Fruit fly (Drosophila melanogaster) whole organism: ENCODE measurements around the gene Drak.

Source experiments
- CG8478 ChIP-seq: fragments of >200 bp; optimal IDR thresholded peaks from 2 replicates; lab custom pipeline; 2018; ENCODE audit warnings: inconsistent platforms
- Dll ChIP-seq: fragments of >200 bp; optimal IDR thresholded peaks from 2 replicates; lab custom pipeline; 2017
- EcR ChIP-seq, 2 experiments: fragments of >200 bp; optimal IDR thresholded peaks; 2 replicates each; lab custom pipeline; 2017; ENCODE audit warnings: missing biosample characterization in 2 of 2, missing genetic modification characterization in 2 of 2, missing genetic modification reagents in 2 of 2
- pan ChIP-seq: fragments of >200 bp; optimal IDR thresholded peaks from 2 replicates; lab custom pipeline; 2017
- psq ChIP-seq: fragments of >200 bp; optimal IDR thresholded peaks from 2 replicates; lab custom pipeline; 2017
- usp ChIP-seq: fragments of >200 bp; optimal IDR thresholded peaks from 2 replicates; lab custom pipeline; 2017; ENCODE audit warnings: missing biosample characterization, missing genetic modification characterization, mixed read lengths

The Drak gene

dm6 chrX:11457149-11457548, 35.8 kb upstream of the Drak start:
- TF ChIP-seq CG8478 (lab: Kevin White, UChicago): no peak
- TF ChIP-seq psq (lab: Kevin White, UChicago): no peak
- TF ChIP-seq pan (lab: Kevin White, UChicago): no peak
- no peak for TF ChIP-seq usp (GFP tag; lab: Kevin White, UChicago)
- TF ChIP-seq EcR (GFP tag; optimal IDR thresholded peaks at IDR 0.05; lab: Kevin White, UChicago): no peak
- no peak for TF ChIP-seq Dll (lab: Kevin White, UChicago)

- TF ChIP-seq Dll (lab: Kevin White, UChicago) (no peak), EcR (GFP tag; optimal IDR thresholded peaks at IDR 0.05; lab: Kevin White, UChicago) (no peak), usp (GFP tag; lab: Kevin White, UChicago) (no peak), CG8478 (lab: Kevin White, UChicago) (no peak), pan (lab: Kevin White, UChicago) (no peak), psq (lab: Kevin White, UChicago) (no peak)
Observed at dm6 chrX:11458912-11459836, 33.8 kb upstream of the Drak start, which contains the start of gene CG43155. Gene CG43155 (plus strand): TSS chrX:11459786.

dm6 chrX:11464047-11464446, 28.9 kb upstream of the Drak start:
- TF ChIP-seq EcR (GFP tag; optimal IDR thresholded peaks at IDR 0.05; lab: Kevin White, UChicago): no peak
- no peak for TF ChIP-seq pan (lab: Kevin White, UChicago)
- TF ChIP-seq CG8478 (lab: Kevin White, UChicago): no peak
- TF ChIP-seq usp (GFP tag; lab: Kevin White, UChicago): no peak
- TF ChIP-seq psq (lab: Kevin White, UChicago): no peak
- TF ChIP-seq Dll (lab: Kevin White, UChicago): no peak

- no peak for TF ChIP-seq usp (GFP tag; lab: Kevin White, UChicago)
- TF ChIP-seq psq (lab: Kevin White, UChicago): no peak
- TF ChIP-seq pan (lab: Kevin White, UChicago): no peak
- TF ChIP-seq CG8478 (lab: Kevin White, UChicago): no peak
- no peak for TF ChIP-seq EcR (GFP tag; optimal IDR thresholded peaks at IDR 0.05; lab: Kevin White, UChicago)
- TF ChIP-seq Dll (lab: Kevin White, UChicago): no peak
Observed at dm6 chrX:11466757-11467156, 26.2 kb upstream of the Drak start.

- no peak for TF ChIP-seq Dll (lab: Kevin White, UChicago)
Observed at dm6 chrX:11468304-11468703, 24.6 kb upstream of the Drak start.

dm6 chrX:11476758-11477157, 16.2 kb upstream of the Drak start, which contains the start of gene Cyp4g15:
Gene Cyp4g15 (plus strand): TSS chrX:11477058.
- no peak for TF ChIP-seq psq (lab: Kevin White, UChicago)
- TF ChIP-seq CG8478 (lab: Kevin White, UChicago): no peak
- no peak for TF ChIP-seq pan (lab: Kevin White, UChicago)
- no peak for TF ChIP-seq Dll (lab: Kevin White, UChicago)
- TF ChIP-seq usp (GFP tag; lab: Kevin White, UChicago): no peak
- TF ChIP-seq EcR (GFP tag; optimal IDR thresholded peaks at IDR 0.05; lab: Kevin White, UChicago): no peak

dm6 chrX:11483297-11483696, 9.6 kb upstream of the Drak start, which contains the start of gene Uba5:
Gene Uba5 (plus strand): TSS chrX:11483518.
- TF ChIP-seq EcR (GFP tag; optimal IDR thresholded peaks at IDR 0.05; lab: Kevin White, UChicago) (no peak), Dll (lab: Kevin White, UChicago) (no peak), pan (lab: Kevin White, UChicago) (no peak), psq (lab: Kevin White, UChicago) (no peak), usp (GFP tag; lab: Kevin White, UChicago) (no peak), CG8478 (lab: Kevin White, UChicago) (no peak)

- no peak for TF ChIP-seq psq (lab: Kevin White, UChicago)
- no peak for TF ChIP-seq pan (lab: Kevin White, UChicago)
- no peak for TF ChIP-seq CG8478 (lab: Kevin White, UChicago)
- no peak for TF ChIP-seq EcR (GFP tag; optimal IDR thresholded peaks at IDR 0.05; lab: Kevin White, UChicago)
- TF ChIP-seq usp (GFP tag; lab: Kevin White, UChicago): no peak
- no peak for TF ChIP-seq Dll (lab: Kevin White, UChicago)
Observed at dm6 chrX:11485075-11485474, 7.9 kb upstream of the Drak start, which contains the start of gene Spase25. Gene Spase25 (plus strand): TSS chrX:11485250.

- no peak for TF ChIP-seq usp (GFP tag; lab: Kevin White, UChicago)
- TF ChIP-seq pan (lab: Kevin White, UChicago): no peak
- no peak for TF ChIP-seq psq (lab: Kevin White, UChicago)
- no peak for TF ChIP-seq Dll (lab: Kevin White, UChicago)
- TF ChIP-seq CG8478 (lab: Kevin White, UChicago): no peak
- no peak for TF ChIP-seq EcR (GFP tag; optimal IDR thresholded peaks at IDR 0.05; lab: Kevin White, UChicago)
Observed at dm6 chrX:11491473-11491872, 1.5 kb upstream of the Drak start, which contains the start of gene CG33235. Gene CG33235 (minus strand): TSS chrX:11491573.

- TF ChIP-seq usp (GFP tag; lab: Kevin White, UChicago) (no peak), pan (lab: Kevin White, UChicago) (no peak), psq (lab: Kevin White, UChicago) (no peak), EcR (GFP tag; optimal IDR thresholded peaks at IDR 0.05; lab: Kevin White, UChicago) (no peak), CG8478 (lab: Kevin White, UChicago) (no peak), Dll (lab: Kevin White, UChicago) (no peak)
Observed at dm6 chrX:11492205-11492604, 730 bp upstream of the Drak start.

- TF ChIP-seq usp (GFP tag; lab: Kevin White, UChicago) (no peak), CG8478 (lab: Kevin White, UChicago) (no peak), Dll (lab: Kevin White, UChicago) (no peak), EcR (GFP tag; optimal IDR thresholded peaks at IDR 0.05; lab: Kevin White, UChicago) (no peak), pan (lab: Kevin White, UChicago) (peak; percentile 18)
Observed at dm6 chrX:11494731-11495277, 1.9 kb downstream of the Drak start.
